Fruit fly (Drosophila melanogaster) whole organism, embryonic: ENCODE data around the gene CG5435.

Experiments
- ATbp ChIP-seq: fragments of 200-800 bp; sonication (Bioruptor generic); optimal IDR thresholded peaks from 2 replicates; lab custom pipeline; 2017; ENCODE audit warnings: missing biosample characterization, mild to moderate bottlenecking, missing genetic modification characterization, missing genetic modification reagents
- BtbVII ChIP-seq: fragments of 200-800 bp; sonication (Bioruptor generic); optimal IDR thresholded peaks from 3 replicates; lab custom pipeline; 2017; ENCODE audit warnings: missing biosample characterization, mild to moderate bottlenecking, missing genetic modification characterization
- CG10147 ChIP-seq: fragments of 200-800 bp; sonication (Bioruptor generic); optimal IDR thresholded peaks from 2 replicates; lab custom pipeline; 2019; ENCODE audit warnings: missing biosample characterization, mild to moderate bottlenecking, missing genetic modification characterization, moderate library complexity
- CG10267 ChIP-seq: fragments of 200-800 bp; sonication (Bioruptor generic); optimal IDR thresholded peaks from 2 replicates; lab custom pipeline; 2018; ENCODE audit warnings: missing biosample characterization, mild to moderate bottlenecking, missing genetic modification characterization, moderate library complexity
- CG10979 ChIP-seq: fragments of 200-800 bp; sonication (Bioruptor generic); optimal IDR thresholded peaks from 2 replicates; lab custom pipeline; 2018; ENCODE audit warnings: missing biosample characterization, mild to moderate bottlenecking, missing genetic modification characterization, moderate library complexity
- CG11504 ChIP-seq: fragments of 200-800 bp; sonication (Bioruptor generic); optimal IDR thresholded peaks from 3 replicates; lab custom pipeline; 2019; ENCODE audit warnings: missing biosample characterization, mild to moderate bottlenecking, missing genetic modification characterization, moderate library complexity
- CG13287 ChIP-seq: fragments of 200-800 bp; sonication (Bioruptor generic); IDR thresholded peaks from 2 replicates; pipeline ENCODE4 v1.3.6; 2022; ENCODE audit warnings: missing biosample characterization, missing genetic modification characterization; ENCODE audit not compliant: partially characterized antibody
- CG15269 ChIP-seq: fragments of 200-800 bp; sonication (Bioruptor generic); optimal IDR thresholded peaks from 2 replicates; lab custom pipeline; 2018; ENCODE audit warnings: missing biosample characterization, mild to moderate bottlenecking, missing genetic modification characterization, moderate library complexity
- CG17912 ChIP-seq: fragments of 200-800 bp; sonication (Bioruptor generic); optimal IDR thresholded peaks from 2 replicates; lab custom pipeline; 2018; ENCODE audit warnings: missing biosample characterization, mild to moderate bottlenecking, missing genetic modification characterization
- CG2120 ChIP-seq: fragments of 200-800 bp; sonication (Bioruptor generic); optimal IDR thresholded peaks from 3 replicates; lab custom pipeline; 2016; ENCODE audit warnings: missing biosample characterization, missing genetic modification characterization
- CG3163 ChIP-seq: fragments of 200-800 bp; sonication (Bioruptor generic); optimal IDR thresholded peaks from 3 replicates; lab custom pipeline; 2016; ENCODE audit warnings: missing biosample characterization, missing genetic modification characterization
- CG32532 ChIP-seq: fragments of 200-800 bp; sonication (Bioruptor generic); IDR thresholded peaks from 2 replicates; pipeline ENCODE4 v1.3.6; 2022; ENCODE audit warnings: missing biosample characterization, missing genetic modification characterization
- CG6689 ChIP-seq: fragments of 200-800 bp; sonication (Bioruptor generic); IDR thresholded peaks from 2 replicates; pipeline ENCODE4 v1.3.6; 2022; ENCODE audit warnings: missing biosample characterization, missing genetic modification characterization
- CG6791 ChIP-seq: fragments of 200-800 bp; sonication (Bioruptor generic); IDR thresholded peaks from 3 replicates; pipeline ENCODE4 v1.3.6; 2022; ENCODE audit warnings: missing biosample characterization, missing genetic modification characterization; ENCODE audit not compliant: partially characterized antibody
- CG7786 ChIP-seq: fragments of 200-800 bp; sonication (Bioruptor generic); optimal IDR thresholded peaks from 2 replicates; lab custom pipeline; 2016; ENCODE audit warnings: missing biosample characterization, missing genetic modification characterization
- CG9817 ChIP-seq: fragments of 200-800 bp; sonication (Bioruptor generic); optimal IDR thresholded peaks from 2 replicates; lab custom pipeline; 2018; ENCODE audit warnings: missing biosample characterization, mild to moderate bottlenecking, missing genetic modification characterization, moderate library complexity
- CG9932 ChIP-seq: fragments of 200-800 bp; sonication (Bioruptor generic); IDR thresholded peaks from 2 replicates; pipeline ENCODE4 v1.3.6; 2022; ENCODE audit warnings: missing biosample characterization, missing genetic modification characterization
- Dip3 ChIP-seq: fragments of 200-800 bp; sonication (Bioruptor generic); optimal IDR thresholded peaks from 3 replicates; lab custom pipeline; 2016; ENCODE audit warnings: missing biosample characterization, missing genetic modification characterization
- Lpt ChIP-seq: fragments of >200 bp; optimal IDR thresholded peaks from 2 replicates; lab custom pipeline; 2018; ENCODE audit warnings: missing biosample characterization, missing genetic modification characterization
- Nf-YA ChIP-seq: fragments of 200-800 bp; sonication (Bioruptor generic); IDR thresholded peaks from 2 replicates; pipeline ENCODE4 v1.3.6; 2022; ENCODE audit warnings: missing biosample characterization, missing genetic modification characterization
- Oli ChIP-seq: fragments of 200-800 bp; sonication (Bioruptor generic); optimal IDR thresholded peaks from 2 replicates; lab custom pipeline; 2018; ENCODE audit warnings: missing biosample characterization, mild to moderate bottlenecking, missing genetic modification characterization, moderate library complexity
- Optix ChIP-seq: fragments of 200-800 bp; sonication (Bioruptor generic); IDR thresholded peaks from 3 replicates; pipeline ENCODE4 v1.3.6; 2022; ENCODE audit warnings: missing biosample characterization, missing genetic modification characterization
- Ravus ChIP-seq: fragments of 200-800 bp; sonication (Bioruptor generic); IDR thresholded peaks from 2 replicates; pipeline ENCODE4 v1.3.6; 2022; ENCODE audit warnings: missing biosample characterization, missing genetic modification characterization
- TFAM ChIP-seq: fragments of 200-800 bp; sonication (Bioruptor generic); optimal IDR thresholded peaks from 2 replicates; lab custom pipeline; 2017; ENCODE audit warnings: missing biosample characterization, missing genetic modification characterization, inconsistent platforms
- al ChIP-seq: fragments of 200-800 bp; sonication (Bioruptor generic); IDR thresholded peaks from 2 replicates; pipeline ENCODE4 v1.3.6; 2022; ENCODE audit warnings: missing biosample characterization, missing genetic modification characterization
- aop ChIP-seq: fragments of 200-800 bp; sonication (Bioruptor generic); IDR thresholded peaks from 2 replicates; pipeline ENCODE4 v1.3.6; 2022; ENCODE audit warnings: missing biosample characterization, missing genetic modification characterization
- ara ChIP-seq: fragments of 200-800 bp; sonication (Bioruptor generic); IDR thresholded peaks from 2 replicates; pipeline ENCODE4 v1.3.6; 2022; ENCODE audit warnings: missing biosample characterization, missing genetic modification characterization
- ato ChIP-seq: fragments of 200-800 bp; sonication (Bioruptor generic); IDR thresholded peaks from 2 replicates; pipeline ENCODE4 v1.3.6; 2022; ENCODE audit warnings: missing biosample characterization, missing genetic modification characterization; ENCODE audit not compliant: partially characterized antibody
- chn ChIP-seq: fragments of 200-800 bp; sonication (Bioruptor generic); optimal IDR thresholded peaks from 2 replicates; lab custom pipeline; 2016; ENCODE audit warnings: missing biosample characterization, missing genetic modification characterization
- exex ChIP-seq: fragments of 200-800 bp; sonication (Bioruptor generic); optimal IDR thresholded peaks from 4 replicates; lab custom pipeline; 2018; ENCODE audit warnings: missing biosample characterization, mild to moderate bottlenecking, missing genetic modification characterization, moderate library complexity
- fd96Cb ChIP-seq: fragments of 200-800 bp; sonication (Bioruptor generic); optimal IDR thresholded peaks from 2 replicates; lab custom pipeline; 2018; ENCODE audit warnings: missing biosample characterization, mild to moderate bottlenecking, missing genetic modification characterization, moderate library complexity
- hbn ChIP-seq: fragments of 200-800 bp; sonication (Bioruptor generic); IDR thresholded peaks from 2 replicates; pipeline ENCODE4 v1.3.6; 2022; ENCODE audit warnings: missing biosample characterization, missing genetic modification characterization; ENCODE audit not compliant: partially characterized antibody
- hth ChIP-seq: fragments of >200 bp; optimal IDR thresholded peaks from 2 replicates; lab custom pipeline; 2017; ENCODE audit warnings: inconsistent platforms
- kay ChIP-seq: fragments of 200-800 bp; sonication (Bioruptor generic); optimal IDR thresholded peaks from 2 replicates; lab custom pipeline; 2016; ENCODE audit warnings: missing biosample characterization, missing genetic modification characterization
- lola ChIP-seq, 3 experiments: fragments of >200 bp in 2 of 3; fragments of 200-800 bp in 1 of 3; sonication (Bioruptor generic) in 1 of 3; optimal IDR thresholded peaks; 2 replicates each; lab custom pipeline; 2017 to 2019; ENCODE audit warnings: missing biosample characterization in 3 of 3, missing genetic modification characterization in 3 of 3, mild to moderate bottlenecking in 1 of 3, moderate library complexity in 1 of 3
- mld ChIP-seq: fragments of 200-800 bp; sonication (Bioruptor generic); IDR thresholded peaks from 3 replicates; pipeline ENCODE4 v1.3.6; 2022; ENCODE audit warnings: missing biosample characterization, missing genetic modification characterization; ENCODE audit not compliant: partially characterized antibody
- oc ChIP-seq: fragments of 200-800 bp; sonication (Bioruptor generic); optimal IDR thresholded peaks from 2 replicates; lab custom pipeline; 2018; ENCODE audit warnings: missing biosample characterization, mild to moderate bottlenecking, missing genetic modification characterization, moderate library complexity
- onecut ChIP-seq: fragments of 200-800 bp; sonication (Bioruptor generic); IDR thresholded peaks from 2 replicates; pipeline ENCODE4 v1.3.6; 2022; ENCODE audit warnings: missing biosample characterization, missing genetic modification characterization
- pnt ChIP-seq: fragments of 200-800 bp; sonication (Bioruptor generic); optimal IDR thresholded peaks from 3 replicates; lab custom pipeline; 2016; ENCODE audit warnings: missing biosample characterization, missing genetic modification characterization
- pros ChIP-seq: fragments of 200-800 bp; sonication (Bioruptor generic); optimal IDR thresholded peaks from 3 replicates; lab custom pipeline; 2019; ENCODE audit warnings: missing biosample characterization, mild to moderate bottlenecking, missing genetic modification characterization, moderate library complexity
- rib ChIP-seq: fragments of 200-800 bp; sonication (Bioruptor generic); IDR thresholded peaks from 2 replicates; pipeline ENCODE4 v1.3.6; 2022; ENCODE audit warnings: missing biosample characterization, missing genetic modification characterization
- sc ChIP-seq, 3 experiments: fragments of >200 bp in 2 of 3; fragments of 200-800 bp in 1 of 3; sonication (Bioruptor generic) in 1 of 3; optimal IDR thresholded peaks; 2 replicates in 2 of 3; 3 replicates in 1 of 3; lab custom pipeline; 2017; ENCODE audit warnings: mild to moderate bottlenecking in 1 of 3, missing biosample characterization in 1 of 3, missing genetic modification characterization in 1 of 3, missing genetic modification reagents in 1 of 3
- seq ChIP-seq: fragments of 200-800 bp; sonication (Bioruptor generic); IDR thresholded peaks from 2 replicates; pipeline ENCODE4 v1.3.6; 2022; ENCODE audit warnings: missing biosample characterization, missing genetic modification characterization
- sisA ChIP-seq: fragments of 200-800 bp; sonication (Bioruptor generic); IDR thresholded peaks from 2 replicates; pipeline ENCODE4 v1.3.6; 2022; ENCODE audit warnings: missing biosample characterization, missing genetic modification characterization
- tgo ChIP-seq: fragments of 200-800 bp; sonication (Bioruptor generic); IDR thresholded peaks from 3 replicates; pipeline ENCODE4 v1.3.6; 2022; ENCODE audit warnings: missing biosample characterization, missing genetic modification characterization
- unc-4 ChIP-seq: fragments of 200-800 bp; sonication (Bioruptor generic); IDR thresholded peaks from 2 replicates; pipeline ENCODE4 v1.3.6; 2022; ENCODE audit warnings: missing biosample characterization, missing genetic modification characterization; ENCODE audit not compliant: partially characterized antibody
- zfh2 ChIP-seq: fragments of 200-800 bp; sonication (Bioruptor generic); optimal IDR thresholded peaks from 2 replicates; lab custom pipeline; 2016; ENCODE audit warnings: missing biosample characterization, missing genetic modification characterization

CG5435 gene

DNA sequence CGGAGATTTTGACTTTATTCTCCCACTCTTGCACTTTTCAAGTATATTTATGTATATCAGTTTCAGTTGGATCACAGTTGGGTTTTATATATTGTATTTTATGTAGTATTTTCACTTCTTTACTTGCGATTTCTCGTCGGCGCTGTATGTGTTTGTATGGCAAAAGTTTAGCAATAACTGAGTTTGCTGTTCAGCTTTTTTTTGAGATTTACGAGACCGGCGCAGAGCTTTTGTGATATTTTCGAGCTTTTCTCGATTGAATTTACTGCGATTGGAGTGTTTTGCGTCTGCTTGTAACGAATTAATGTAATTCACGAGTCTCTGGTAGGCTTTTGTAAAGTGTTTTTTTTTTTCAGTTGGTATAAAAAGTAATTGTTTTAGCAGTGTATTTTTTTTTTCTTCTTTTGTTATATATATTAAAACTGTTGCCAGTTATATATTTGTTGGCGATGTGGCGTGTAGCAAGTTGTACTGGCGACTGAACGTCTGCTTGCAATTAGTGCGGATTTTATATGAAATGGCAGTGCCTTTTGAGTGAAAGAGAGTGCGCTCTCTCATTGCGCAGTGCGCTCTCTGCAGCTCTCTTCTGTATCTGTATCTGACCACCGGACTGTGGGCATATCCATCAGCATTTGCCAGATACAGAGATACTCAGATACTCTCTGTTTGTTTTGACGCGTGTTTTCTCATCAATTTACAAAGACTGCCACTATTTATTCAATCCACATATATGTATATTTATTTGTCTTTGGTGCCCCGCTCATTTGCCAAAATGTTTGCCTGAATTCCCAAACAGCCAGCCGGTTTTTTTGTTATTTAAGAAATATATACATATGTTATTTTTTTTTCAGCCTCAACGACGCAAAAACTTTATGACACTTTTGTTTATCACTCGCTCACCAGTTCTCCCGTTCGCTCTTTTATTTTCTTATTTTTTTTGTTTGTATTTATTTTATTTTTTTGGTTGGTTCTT is 30.4 kb upstream of the CG5435 start (continued):
- peak in 1 of 3 experiments; percentile 19 for TF ChIP-seq lola (GFP tag; optimal IDR thresholded peaks at IDR 0.05; lab: Kevin White, UChicago)
- peak; percentile 55 for TF ChIP-seq onecut (GFP tag; lab: Robert Waterston, UW)
- TF ChIP-seq CG17912 (GFP tag; lab: Kevin White, UChicago), result peak; percentile 82
- no peak for TF ChIP-seq CG6791
- no peak for TF ChIP-seq aop (GFP tag; lab: Robert Waterston, UW)
- peak; percentile 36 for TF ChIP-seq kay
- peak; percentile 51 for TF ChIP-seq exex
- no peak for TF ChIP-seq sisA
- TF ChIP-seq CG2120 (GFP tag; lab: Kevin White, UChicago), result peak; percentile 58
- TF ChIP-seq hbn, result peak; percentile 37; the same call in 1 of the 2 replicates
- TF ChIP-seq CG11504 (tag; lab: Kevin White, UChicago), result peak; percentile 46
- TF ChIP-seq ara (GFP tag; lab: Robert Waterston, UW), result peak; percentile 48; the same call in 1 of the 2 replicates
- TF ChIP-seq seq (GFP tag; lab: Robert Waterston, UW), result peak; percentile 71; the same call in 1 of the 2 replicates
- TF ChIP-seq BtbVII, result peak; percentile 88
- TF ChIP-seq Oli, result peak; percentile 12
- TF ChIP-seq CG32532 (GFP tag; lab: Robert Waterston, UW), result peak; percentile 79
- peak; percentile 29; the same call in 1 of the 2 replicates for TF ChIP-seq unc-4
- TF ChIP-seq oc (tag; lab: Kevin White, UChicago), result peak; percentile 39
- no peak for TF ChIP-seq fd96Cb
- no peak for TF ChIP-seq Lpt (GFP tag; lab: Kevin White, UChicago)
- TF ChIP-seq chn (GFP tag; lab: Kevin White, UChicago), result peak; percentile 7
- peak; percentile 39; the same call in 1 of the 2 replicates for TF ChIP-seq CG13287 (GFP tag; lab: Robert Waterston, UW)
- TF ChIP-seq CG15269 (tag; lab: Kevin White, UChicago), result peak; percentile 56
- peak; percentile 75 for TF ChIP-seq CG3163 (GFP tag; lab: Kevin White, UChicago)
- peak; percentile 85 for TF ChIP-seq rib
- peak; percentile 74 for TF ChIP-seq pros (GFP tag; lab: Kevin White, UChicago)
- no peak for TF ChIP-seq TFAM (GFP tag; lab: Kevin White, UChicago)
- TF ChIP-seq Nf-YA (GFP tag; lab: Robert Waterston, UW), result no peak
- no peak for TF ChIP-seq Ravus
- peak; percentile 16 for TF ChIP-seq CG9817
- peak; percentile 6 for TF ChIP-seq CG7786
- no peak; the same call in 1 of the 2 replicates for TF ChIP-seq CG9932 (GFP tag; lab: Robert Waterston, UW)
- peak; percentile 65 for TF ChIP-seq ATbp
- no peak for TF ChIP-seq CG10979 (tag; lab: Kevin White, UChicago)
- peak; percentile 1 for TF ChIP-seq pnt (GFP tag; lab: Kevin White, UChicago)
- no peak for TF ChIP-seq al
- TF ChIP-seq mld (GFP tag; lab: Robert Waterston, UW), result no peak
- no peak for TF ChIP-seq zfh2 (GFP tag; lab: Kevin White, UChicago)
- TF ChIP-seq hth (lab: Kevin White, UChicago), result no peak
- TF ChIP-seq CG10267 (tag; lab: Kevin White, UChicago), result no peak
- TF ChIP-seq Dip3 (GFP tag; lab: Kevin White, UChicago), result no peak
- TF ChIP-seq CG10147 (GFP tag; lab: Kevin White, UChicago), result peak; percentile 69
- TF ChIP-seq ato, result peak; percentile 39; the same call in 1 of the 2 replicates
- TF ChIP-seq sc (optimal IDR thresholded peaks at IDR 0.05; lab: Kevin White, UChicago), result no peak
- peak; percentile 13 for TF ChIP-seq sc (GFP tag; optimal IDR thresholded peaks at IDR 0.05; lab: Kevin White, UChicago)
- no peak for TF ChIP-seq Optix
- 0 out of 2 replicates have a peak, but pooled peaks have one; percentile 15 for TF ChIP-seq CG6689 (GFP tag; lab: Robert Waterston, UW)
- TF ChIP-seq tgo, result peak; percentile 30; the same call in 1 of the 3 replicates
